Worm (Caenorhabditis elegans) whole organism, L1 larva: ENCODE measurements around the gene F59B1.6.

Experiments
- ceh-8 ChIP-seq: fragments of 200-800 bp; sonication (Bioruptor generic); optimal IDR thresholded peaks from 2 replicates; lab custom pipeline; 2018; ENCODE audit warnings: mild to moderate bottlenecking, missing genetic modification characterization, moderate library complexity, missing compliant biosample characterization
- elt-3 ChIP-seq, 6 experiments: fragments of 150-350 bp in 1 of 6; sonication (generic microtip); optimal IDR thresholded peaks; 2 replicates each; lab custom pipeline; 2017 to 2018; ENCODE audit warnings: missing biosample characterization in 6 of 6, missing genetic modification characterization in 6 of 6, inconsistent platforms in 1 of 6
- lin-13 ChIP-seq: fragments of 150-350 bp; optimal IDR thresholded peaks from 2 replicates; lab custom pipeline; 2014; ENCODE audit warnings: missing biosample characterization, missing genetic modification reagents, missing genetic modification characterization
- nhr-84 ChIP-seq: sonication (generic microtip); optimal IDR thresholded peaks from 2 replicates; lab custom pipeline; 2017; ENCODE audit warnings: missing biosample characterization, missing genetic modification characterization
- sptf-1 ChIP-seq: fragments of 150-350 bp; optimal IDR thresholded peaks from 2 replicates; lab custom pipeline; 2014; ENCODE audit warnings: missing biosample characterization, missing genetic modification characterization
- ztf-4 ChIP-seq: fragments of 150-350 bp; optimal IDR thresholded peaks from 2 replicates; lab custom pipeline; 2014; ENCODE audit warnings: missing biosample characterization, missing genetic modification characterization

DNA sequence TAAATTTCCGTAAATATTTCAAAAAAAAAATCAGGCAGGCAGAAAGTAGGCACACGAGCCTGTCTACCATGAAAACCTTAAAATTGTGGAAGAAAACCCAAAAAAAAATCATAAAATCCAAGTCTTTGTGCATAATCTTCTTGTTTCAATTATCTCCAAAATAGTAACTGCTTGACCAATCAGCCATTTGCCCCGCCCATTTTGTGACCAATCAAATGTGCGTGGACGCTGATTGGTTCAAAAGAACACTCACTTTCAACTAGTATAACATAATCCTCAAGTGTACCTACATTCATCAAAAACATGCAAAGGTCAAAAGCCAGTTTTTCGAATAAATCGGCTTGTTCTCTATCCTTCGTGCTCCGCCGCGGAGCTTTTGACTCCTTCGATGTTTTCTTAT lies 47.0 kb upstream of the F59B1.6 start:
- no peak for TF ChIP-seq sptf-1 (tag; lab: Kevin White, UChicago)
- no peak for TF ChIP-seq lin-13
- no peak for TF ChIP-seq ceh-8
- TF ChIP-seq elt-3 (tag; optimal IDR thresholded peaks at IDR 0.05; lab: Kevin White, UChicago), result no peak
- TF ChIP-seq nhr-84, result no peak
- TF ChIP-seq ztf-4, result no peak
